Fruit fly (Drosophila melanogaster) whole organism, embryonic: ENCODE data around the gene CG18301.

Source experiments
- Awh ChIP-seq: fragments of 200-800 bp; sonication (Bioruptor generic); IDR thresholded peaks from 2 replicates; pipeline ENCODE4, ENCODE4 v1.3.6; 2022; ENCODE audit warnings: missing biosample characterization, missing genetic modification characterization
- BEAF-32 ChIP-seq: fragments of 200-800 bp; sonication (Bioruptor generic); optimal IDR thresholded peaks from 3 replicates; lab custom pipeline; 2017; ENCODE audit warnings: missing biosample characterization, missing genetic modification characterization, mild to moderate bottlenecking, moderate library complexity, missing genetic modification reagents
- CG10979 ChIP-seq: fragments of 200-800 bp; sonication (Bioruptor generic); optimal IDR thresholded peaks from 2 replicates; lab custom pipeline; 2018; ENCODE audit warnings: missing biosample characterization, mild to moderate bottlenecking, missing genetic modification characterization, moderate library complexity
- CG12071 ChIP-seq: fragments of 200-800 bp; sonication (Bioruptor generic); optimal IDR thresholded peaks from 3 replicates; lab custom pipeline; 2018; ENCODE audit warnings: missing biosample characterization, mild to moderate bottlenecking, missing genetic modification characterization
- CG12769 ChIP-seq: fragments of 200-800 bp; sonication (Bioruptor generic); optimal IDR thresholded peaks from 2 replicates; lab custom pipeline; 2019; ENCODE audit warnings: missing biosample characterization, mild to moderate bottlenecking, missing genetic modification characterization, moderate library complexity
- CG14050 ChIP-seq: fragments of 200-800 bp; sonication (Bioruptor generic); IDR thresholded peaks from 3 replicates; pipeline ENCODE4 v1.3.6; 2022; ENCODE audit warnings: missing biosample characterization, missing genetic modification characterization
- CG17328 ChIP-seq: fragments of 200-800 bp; sonication (Bioruptor generic); IDR thresholded peaks from 2 replicates; pipeline ENCODE4 v1.3.6; 2022; ENCODE audit warnings: missing biosample characterization, missing genetic modification characterization
- CG18619 ChIP-seq: fragments of 200-800 bp; sonication (Bioruptor generic); optimal IDR thresholded peaks from 3 replicates; lab custom pipeline; 2017; ENCODE audit warnings: missing biosample characterization, mild to moderate bottlenecking, missing genetic modification characterization
- CG30020 ChIP-seq: fragments of 200-800 bp; optimal IDR thresholded peaks from 2 replicates; lab custom pipeline; 2019; ENCODE audit warnings: missing biosample characterization, mild to moderate bottlenecking, missing genetic modification characterization, moderate library complexity
- CG30431 ChIP-seq: fragments of 200-800 bp; sonication (Bioruptor generic); optimal IDR thresholded peaks from 2 replicates; lab custom pipeline; 2017; ENCODE audit warnings: missing biosample characterization, missing genetic modification characterization
- CG3281 ChIP-seq: fragments of 200-800 bp; sonication (Bioruptor generic); optimal IDR thresholded peaks from 3 replicates; lab custom pipeline; 2017; ENCODE audit warnings: missing biosample characterization, mild to moderate bottlenecking, missing genetic modification characterization
- CG34376 ChIP-seq: fragments of 200-800 bp; sonication (Bioruptor generic); optimal IDR thresholded peaks from 2 replicates; lab custom pipeline; 2018; ENCODE audit warnings: missing biosample characterization, mild to moderate bottlenecking, missing genetic modification characterization
- CG4820 ChIP-seq: fragments of 200-800 bp; sonication (Bioruptor generic); optimal IDR thresholded peaks from 3 replicates; lab custom pipeline; 2016; ENCODE audit warnings: missing biosample characterization, missing genetic modification characterization
- CG5180 ChIP-seq: fragments of 200-800 bp; sonication (Bioruptor generic); optimal IDR thresholded peaks from 3 replicates; lab custom pipeline; 2017; ENCODE audit warnings: missing biosample characterization, missing genetic modification characterization, mild to moderate bottlenecking, moderate library complexity, missing genetic modification reagents
- CG6654 ChIP-seq: fragments of 200-800 bp; sonication (Bioruptor generic); optimal IDR thresholded peaks from 2 replicates; lab custom pipeline; 2017; ENCODE audit warnings: missing biosample characterization, mild to moderate bottlenecking, missing genetic modification characterization
- CG6854 ChIP-seq: fragments of 200-800 bp; sonication (Bioruptor generic); optimal IDR thresholded peaks from 3 replicates; lab custom pipeline; 2017; ENCODE audit warnings: missing biosample characterization, mild to moderate bottlenecking, missing genetic modification characterization
- CG7786 ChIP-seq: fragments of 200-800 bp; sonication (Bioruptor generic); optimal IDR thresholded peaks from 2 replicates; lab custom pipeline; 2016; ENCODE audit warnings: missing biosample characterization, missing genetic modification characterization
- CG7963 ChIP-seq: fragments of 200-800 bp; sonication (Bioruptor generic); IDR thresholded peaks from 3 replicates; pipeline ENCODE4 v1.3.6; 2022; ENCODE audit warnings: missing biosample characterization, missing genetic modification characterization; ENCODE audit not compliant: partially characterized antibody
- Camta ChIP-seq: fragments of 200-800 bp; sonication (Bioruptor generic); optimal IDR thresholded peaks from 2 replicates; lab custom pipeline; 2016; ENCODE audit warnings: missing biosample characterization, missing genetic modification characterization
- CoRest ChIP-seq: fragments of 200-800 bp; sonication (Bioruptor generic); optimal IDR thresholded peaks from 3 replicates; lab custom pipeline; 2018; ENCODE audit warnings: missing biosample characterization, mild to moderate bottlenecking, missing genetic modification characterization, moderate library complexity
- Dek ChIP-seq: fragments of 200-800 bp; sonication (Bioruptor generic); optimal IDR thresholded peaks from 3 replicates; lab custom pipeline; 2019; ENCODE audit warnings: missing biosample characterization, mild to moderate bottlenecking, missing genetic modification characterization, moderate library complexity
- H2.0 ChIP-seq: fragments of 200-800 bp; sonication (Bioruptor generic); IDR thresholded peaks from 2 replicates; pipeline ENCODE4 v1.3.6; 2022; ENCODE audit warnings: missing biosample characterization, missing genetic modification characterization
- HLHmδ ChIP-seq: fragments of 200-800 bp; sonication (Bioruptor generic); optimal IDR thresholded peaks from 2 replicates; lab custom pipeline; 2018; ENCODE audit warnings: missing biosample characterization, mild to moderate bottlenecking, missing genetic modification characterization, moderate library complexity
- Hr3 ChIP-seq: fragments of 200-800 bp; sonication (Bioruptor generic); optimal IDR thresholded peaks from 3 replicates; lab custom pipeline; 2016; ENCODE audit warnings: missing biosample characterization, missing genetic modification characterization
- Rx ChIP-seq: fragments of 200-800 bp; sonication (Bioruptor generic); IDR thresholded peaks from 2 replicates; pipeline ENCODE4 v1.3.6; 2022; ENCODE audit warnings: missing biosample characterization, missing genetic modification characterization
- Sry-β ChIP-seq: fragments of 200-800 bp; sonication (Bioruptor generic); optimal IDR thresholded peaks from 2 replicates; lab custom pipeline; 2018; ENCODE audit warnings: missing biosample characterization, mild to moderate bottlenecking, missing genetic modification characterization, moderate library complexity
- Ssrp ChIP-seq: fragments of 200-800 bp; sonication (Bioruptor generic); optimal IDR thresholded peaks from 2 replicates; lab custom pipeline; 2018; ENCODE audit warnings: missing biosample characterization, mild to moderate bottlenecking, missing genetic modification characterization, moderate library complexity
- Vsx1 ChIP-seq: fragments of 200-800 bp; sonication (Bioruptor generic); optimal IDR thresholded peaks from 2 replicates; lab custom pipeline; 2017; ENCODE audit warnings: missing biosample characterization, mild to moderate bottlenecking, missing genetic modification characterization, missing genetic modification reagents
- ara ChIP-seq: fragments of 200-800 bp; sonication (Bioruptor generic); IDR thresholded peaks from 2 replicates; pipeline ENCODE4 v1.3.6; 2022; ENCODE audit warnings: missing biosample characterization, missing genetic modification characterization
- bbx ChIP-seq: fragments of 200-800 bp; sonication (Bioruptor generic); IDR thresholded peaks from 2 replicates; pipeline ENCODE4 v1.3.6; 2022; ENCODE audit warnings: missing biosample characterization, missing genetic modification characterization; ENCODE audit not compliant: partially characterized antibody
- br ChIP-seq: fragments of >200 bp; optimal IDR thresholded peaks from 2 replicates; lab custom pipeline; 2017
- caup ChIP-seq: fragments of 200-800 bp; sonication (Bioruptor generic); optimal IDR thresholded peaks from 3 replicates; lab custom pipeline; 2017; ENCODE audit warnings: missing biosample characterization, mild to moderate bottlenecking, missing genetic modification characterization, moderate library complexity; ENCODE audit not compliant: severe bottlenecking
- corto ChIP-seq: fragments of 200-800 bp; sonication (Bioruptor generic); optimal IDR thresholded peaks from 2 replicates; lab custom pipeline; 2016; ENCODE audit warnings: missing biosample characterization, mild to moderate bottlenecking, missing genetic modification characterization, moderate library complexity
- crp ChIP-seq, 2 experiments: fragments of 200-800 bp; sonication (Bioruptor generic); optimal IDR thresholded peaks; 2 replicates in 1 of 2; 3 replicates in 1 of 2; lab custom pipeline; 2017; ENCODE audit warnings: missing biosample characterization in 2 of 2, missing genetic modification characterization in 2 of 2, mild to moderate bottlenecking in 1 of 2, moderate library complexity in 1 of 2
- en ChIP-seq: fragments of 200-800 bp; sonication (Bioruptor generic); optimal IDR thresholded peaks from 2 replicates; lab custom pipeline; 2016; ENCODE audit warnings: missing biosample characterization, missing genetic modification characterization
- ham ChIP-seq: fragments of 200-800 bp; sonication (Bioruptor generic); IDR thresholded peaks from 2 replicates; pipeline ENCODE4 v1.3.6; 2022; ENCODE audit warnings: missing biosample characterization, missing genetic modification characterization
- her ChIP-seq: fragments of 200-800 bp; sonication (Bioruptor generic); optimal IDR thresholded peaks from 2 replicates; lab custom pipeline; 2016; ENCODE audit warnings: missing biosample characterization, missing genetic modification characterization
- inv ChIP-seq: fragments of 200-800 bp; sonication (Bioruptor generic); IDR thresholded peaks from 2 replicates; pipeline ENCODE4 v1.3.6; 2022; ENCODE audit warnings: missing biosample characterization, missing genetic modification characterization; ENCODE audit not compliant: partially characterized antibody
- nerfin-1 ChIP-seq: fragments of 200-800 bp; sonication (Bioruptor generic); optimal IDR thresholded peaks from 3 replicates; lab custom pipeline; 2019; ENCODE audit warnings: missing biosample characterization, mild to moderate bottlenecking, missing genetic modification characterization, moderate library complexity
- peb ChIP-seq: fragments of 200-800 bp; sonication (Bioruptor generic); IDR thresholded peaks from 2 replicates; pipeline ENCODE4 v1.3.6; 2022; ENCODE audit warnings: missing biosample characterization, missing genetic modification characterization
- pita ChIP-seq: fragments of 200-800 bp; sonication (Bioruptor generic); optimal IDR thresholded peaks from 2 replicates; lab custom pipeline; 2017; ENCODE audit warnings: missing biosample characterization, mild to moderate bottlenecking, missing genetic modification characterization
- prd ChIP-seq, 3 experiments: fragments of >200 bp in 2 of 3; fragments of 200-800 bp in 1 of 3; sonication (Bioruptor generic) in 1 of 3; optimal IDR thresholded peaks in 2 of 3; IDR thresholded peaks in 1 of 3; 2 replicates in 2 of 3; 3 replicates in 1 of 3; pipeline versions ENCODE4 v1.3.6 to Lab custom; 2017 to 2022; ENCODE audit warnings: missing biosample characterization in 1 of 3, missing genetic modification characterization in 1 of 3
- ranshi ChIP-seq: fragments of 200-800 bp; sonication (Bioruptor generic); IDR thresholded peaks from 2 replicates; pipeline ENCODE4 v1.3.6; 2022; ENCODE audit warnings: missing biosample characterization, missing genetic modification characterization
- rib ChIP-seq: fragments of 200-800 bp; sonication (Bioruptor generic); IDR thresholded peaks from 2 replicates; pipeline ENCODE4 v1.3.6; 2022; ENCODE audit warnings: missing biosample characterization, missing genetic modification characterization
- row ChIP-seq: fragments of 200-800 bp; sonication (Bioruptor generic); IDR thresholded peaks from 3 replicates; pipeline ENCODE4 v1.3.6; 2022; ENCODE audit warnings: missing biosample characterization, missing genetic modification characterization
- sc ChIP-seq, 3 experiments: fragments of >200 bp in 2 of 3; fragments of 200-800 bp in 1 of 3; sonication (Bioruptor generic) in 1 of 3; optimal IDR thresholded peaks; 2 replicates in 2 of 3; 3 replicates in 1 of 3; lab custom pipeline; 2017; ENCODE audit warnings: mild to moderate bottlenecking in 1 of 3, missing biosample characterization in 1 of 3, missing genetic modification characterization in 1 of 3, missing genetic modification reagents in 1 of 3
- trem ChIP-seq: fragments of 200-800 bp; optimal IDR thresholded peaks from 3 replicates; lab custom pipeline; 2019; ENCODE audit warnings: missing biosample characterization, mild to moderate bottlenecking, missing genetic modification characterization, moderate library complexity
- wor ChIP-seq: fragments of 200-800 bp; sonication (Bioruptor generic); IDR thresholded peaks from 2 replicates; pipeline ENCODE4 v1.3.6; 2022; ENCODE audit warnings: missing biosample characterization, missing genetic modification characterization

The CG18301 gene

dm6 chr2L:10519225-10519624 is 12.4 kb upstream of the CG18301 start (continued):
- TF ChIP-seq CG18619 (GFP tag; lab: Kevin White, UChicago) (peak; percentile 30), Vsx1 (peak; percentile 29), Dek (tag; lab: Kevin White, UChicago) (peak; percentile 61), bbx (no peak), CG34376 (GFP tag; lab: Kevin White, UChicago) (no peak), Ssrp (tag; lab: Kevin White, UChicago) (peak; percentile 33), CG7786 (GFP tag; lab: Kevin White, UChicago) (peak; percentile 10), CG3281 (GFP tag; lab: Kevin White, UChicago) (peak; percentile 66), corto (peak; percentile 54), ara (GFP tag; lab: Robert Waterston, UW) (peak; percentile 51; the same call in 1 of the 2 replicates), peb (GFP tag; lab: Robert Waterston, UW) (no peak), HLHmδ (GFP tag; lab: Kevin White, UChicago) (no peak), CG6654 (GFP tag; lab: Kevin White, UChicago) (no peak), ham (GFP tag; lab: Robert Waterston, UW) (no peak), CG30020 (tag; lab: Kevin White, UChicago) (no peak), nerfin-1 (tag; lab: Kevin White, UChicago) (no peak), CG14050 (GFP tag; lab: Robert Waterston, UW) (peak; percentile 58), CG12769 (tag; lab: Kevin White, UChicago) (peak; percentile 80), CG6854 (GFP tag; lab: Kevin White, UChicago) (peak; percentile 26), row (GFP tag; lab: Robert Waterston, UW) (peak; percentile 84), caup (peak; percentile 61), trem (tag; lab: Kevin White, UChicago) (no peak), pita (GFP tag; lab: Kevin White, UChicago) (no peak), en (GFP tag; lab: Kevin White, UChicago) (peak; percentile 4), H2.0 (peak; percentile 53; the same call in 1 of the 2 replicates), her (no peak), CG4820 (peak; percentile 18), CG10979 (tag; lab: Kevin White, UChicago) (peak; percentile 43)
- TF ChIP-seq, all 482 proteins: peak for 253

DNA sequence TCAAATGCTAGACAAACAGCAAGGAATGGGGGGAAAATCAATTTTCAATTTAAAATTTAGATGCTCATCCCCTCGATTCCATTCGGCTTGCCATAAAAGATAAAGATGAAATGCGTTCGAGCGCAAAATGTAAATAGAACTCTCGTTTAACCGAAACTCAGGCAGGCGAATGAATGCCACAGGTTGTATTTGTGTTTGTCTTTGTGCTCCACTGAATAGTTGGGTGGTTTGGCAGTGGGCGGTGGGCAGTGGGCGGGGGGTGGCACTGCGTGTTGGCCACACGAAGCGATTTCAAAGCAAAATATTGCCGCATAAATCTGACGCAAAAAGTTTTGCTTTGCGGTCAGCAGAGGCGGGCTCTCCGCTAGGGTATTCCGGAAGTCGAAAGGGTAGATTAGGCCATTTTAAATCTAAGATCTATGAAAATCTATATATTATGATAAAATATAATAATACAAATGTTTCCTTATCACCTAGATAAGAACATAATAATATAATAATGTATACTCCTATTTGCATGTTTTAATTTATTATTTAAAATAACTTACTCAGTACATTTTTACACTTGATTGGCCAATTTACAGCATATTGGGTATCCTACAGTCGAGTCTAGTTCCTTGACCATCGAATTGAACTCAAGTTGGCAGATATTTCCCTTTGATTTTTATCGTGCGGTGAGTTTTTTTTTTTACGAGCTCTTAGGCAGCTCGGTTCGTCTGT is 9.3 kb upstream of the CG18301 start:
- TF ChIP-seq Rx = peak; percentile 23; the same call in 1 of the 2 replicates
- TF ChIP-seq CG7963 (GFP tag; lab: Robert Waterston, UW) = no peak
- TF ChIP-seq CoRest (tag; lab: Kevin White, UChicago) = peak; percentile 82
- TF ChIP-seq Hr3 (GFP tag; lab: Kevin White, UChicago) = peak; percentile 67
- TF ChIP-seq CG5180 (GFP tag; lab: Kevin White, UChicago) = peak; percentile 52
- peak; percentile 46; the same call in 1 of the 2 replicates for TF ChIP-seq ranshi (GFP tag; lab: Robert Waterston, UW)
- no peak for TF ChIP-seq prd (optimal IDR thresholded peaks at IDR 0.05; lab: Kevin White, UChicago)
- TF ChIP-seq prd (GFP tag; IDR thresholded peaks at IDR 0.05; lab: Robert Waterston, UW) = peak; percentile 71; the same call in 2 of the 3 replicates
- no peak for TF ChIP-seq rib (GFP tag; lab: Robert Waterston, UW)
- TF ChIP-seq sc (optimal IDR thresholded peaks at IDR 0.05; lab: Kevin White, UChicago) = no peak
- peak; percentile 25 for TF ChIP-seq sc (GFP tag; optimal IDR thresholded peaks at IDR 0.05; lab: Kevin White, UChicago)
- TF ChIP-seq Awh = 0 out of 2 replicates have a peak, but pooled peaks have one; percentile 34
- no peak for TF ChIP-seq inv (GFP tag; lab: Robert Waterston, UW)
- TF ChIP-seq CG30431 (GFP tag; lab: Kevin White, UChicago) = no peak
- peak in 1 of 2 experiments; percentile 6 for TF ChIP-seq crp (GFP tag; optimal IDR thresholded peaks at IDR 0.05; lab: Kevin White, UChicago)
- TF ChIP-seq CG17328 (GFP tag; lab: Robert Waterston, UW) = peak; percentile 37; the same call in 1 of the 2 replicates
- no peak for TF ChIP-seq br (lab: Kevin White, UChicago)
- no peak for TF ChIP-seq BEAF-32 (GFP tag; lab: Kevin White, UChicago)
- no peak for TF ChIP-seq her
- no peak for TF ChIP-seq Sry-β (GFP tag; lab: Kevin White, UChicago)
- TF ChIP-seq CG12071 (GFP tag; lab: Kevin White, UChicago) = no peak
- TF ChIP-seq Camta (GFP tag; lab: Kevin White, UChicago) = no peak
- TF ChIP-seq wor (GFP tag; lab: Robert Waterston, UW) = peak; percentile 58
